Worm (Caenorhabditis elegans): ENCODE results near the gene C05C9.3.

- TF ChIP-seq aly-2 (tag; optimal IDR thresholded peaks at IDR 0.05) (no peak), F26F4.8 (GFP tag; conservative IDR thresholded peaks at IDR 0.05) (no peak), snpc-4 (tag; optimal IDR thresholded peaks at IDR 0.05) (no peak), egl-27 (tag; optimal IDR thresholded peaks at IDR 0.05) (no peak), zip-2 (tag; optimal IDR thresholded peaks at IDR 0.05) (no peak), ZK337.2 (GFP tag; IDR thresholded peaks at IDR 0.05) (no peak), skn-1 (tag; optimal IDR thresholded peaks at IDR 0.05) (no peak), nhr-11 (tag; optimal IDR thresholded peaks at IDR 0.05) (no peak), nhr-237 (tag; optimal IDR thresholded peaks at IDR 0.05) (no peak), spr-1 (tag; optimal IDR thresholded peaks at IDR 0.05) (no peak), fos-1 (tag; optimal IDR thresholded peaks at IDR 0.05) (no peak), attf-4 (tag; optimal IDR thresholded peaks at IDR 0.05) (no peak)
Measured at ce11 chrX:11098086-11098485, 54.5 kb downstream of the C05C9.3 start, which contains the start of gene W02H3.3.

All from whole organism, L4 larva.